Worm (Caenorhabditis elegans) whole organism, L1 larva: ENCODE measurements around the gene Y49E10.18.
A peak's percentile ranks its signal among the peaks of the same experiment; 100 is the strongest.

Experiments
- C16A3.4 ChIP-seq: fragments of 150-350 bp; optimal IDR thresholded peaks from 2 replicates; lab custom pipeline; 2014; ENCODE audit warnings: missing biosample characterization, missing genetic modification characterization
- C34B4.2 ChIP-seq: sonication (generic microtip); optimal IDR thresholded peaks from 2 replicates; lab custom pipeline; 2017; ENCODE audit warnings: mild to moderate bottlenecking, missing genetic modification characterization, missing compliant biosample characterization
- Y116A8C.19 ChIP-seq: sonication (generic microtip); optimal IDR thresholded peaks from 2 replicates; lab custom pipeline; 2016; ENCODE audit warnings: missing compliant biosample characterization, missing genetic modification characterization, borderline replicate concordance
- ama-1 ChIP-seq: fragments of 150-350 bp; optimal IDR thresholded peaks from 2 replicates; lab custom pipeline; 2014
- blmp-1 ChIP-seq: fragments of 150-350 bp; optimal IDR thresholded peaks from 2 replicates; lab custom pipeline; 2014; ENCODE audit warnings: missing biosample characterization, missing genetic modification characterization
- ceh-63 ChIP-seq: fragments of 200-800 bp; sonication (Bioruptor generic); optimal IDR thresholded peaks from 2 replicates; lab custom pipeline; 2018; ENCODE audit warnings: mild to moderate bottlenecking, missing genetic modification characterization, missing compliant biosample characterization
- ceh-90 ChIP-seq: sonication (generic microtip); optimal IDR thresholded peaks from 2 replicates; lab custom pipeline; 2016; ENCODE audit warnings: missing genetic modification characterization, missing compliant biosample characterization
- ces-1 ChIP-seq: fragments of 150-350 bp; optimal IDR thresholded peaks from 2 replicates; lab custom pipeline; 2014; ENCODE audit warnings: missing biosample characterization, missing genetic modification reagents, missing genetic modification characterization
- efl-1 ChIP-seq, 4 experiments: fragments of 150-350 bp; optimal IDR thresholded peaks in 3 of 4; peaks in 1 of 4; 1 replicate in 1 of 4; 2 replicates in 3 of 4; lab custom pipeline; 2014; ENCODE audit warnings: missing biosample characterization in 2 of 4, missing genetic modification characterization in 2 of 4, missing genetic modification reagents in 2 of 4
- egl-13 ChIP-seq: sonication (generic microtip); optimal IDR thresholded peaks from 2 replicates; lab custom pipeline; 2016; ENCODE audit warnings: missing genotype, missing genetic modification reagents, missing genetic modification characterization, missing compliant biosample characterization
- egl-27 ChIP-seq, 2 experiments: fragments of 150-350 bp in 1 of 2; sonication (generic microtip); optimal IDR thresholded peaks; 3 replicates each; lab custom pipeline; 2017 to 2018; ENCODE audit warnings: missing biosample characterization in 2 of 2, missing genetic modification characterization in 2 of 2, missing genetic modification reagents in 2 of 2
- fkh-8 ChIP-seq: sonication (generic microtip); optimal IDR thresholded peaks from 2 replicates; lab custom pipeline; 2016; ENCODE audit warnings: mild to moderate bottlenecking, missing genetic modification characterization, missing compliant biosample characterization
- fos-1 ChIP-seq: fragments of 150-350 bp; optimal IDR thresholded peaks from 2 replicates; lab custom pipeline; 2014; ENCODE audit warnings: missing biosample characterization, missing genetic modification characterization
- grh-1 ChIP-seq: fragments of 200-800 bp; sonication (Bioruptor generic); IDR thresholded peaks from 2 replicates; pipeline ENCODE4 v1.3.6; 2022; ENCODE audit warnings: missing genetic modification reagents, missing genetic modification characterization, missing compliant biosample characterization
- hlh-17 ChIP-seq: fragments of 200-800 bp; sonication (Bioruptor generic); optimal IDR thresholded peaks from 2 replicates; lab custom pipeline; 2018; ENCODE audit warnings: missing genetic modification characterization, mild to moderate bottlenecking, missing compliant biosample characterization, moderate library complexity, borderline replicate concordance
- hlh-4 ChIP-seq: sonication (generic microtip); optimal IDR thresholded peaks from 2 replicates; lab custom pipeline; 2016; ENCODE audit warnings: mild to moderate bottlenecking, missing genetic modification characterization, missing compliant biosample characterization
- hpl-2 ChIP-seq: fragments of 150-350 bp; optimal IDR thresholded peaks from 2 replicates; lab custom pipeline; 2014; ENCODE audit warnings: missing biosample characterization, missing genetic modification reagents, missing genetic modification characterization
- irx-1 ChIP-seq: sonication (generic microtip); optimal IDR thresholded peaks from 2 replicates; lab custom pipeline; 2016; ENCODE audit warnings: missing genetic modification characterization, missing compliant biosample characterization
- isw-1 ChIP-seq: fragments of 200-800 bp; sonication (Bioruptor generic); IDR thresholded peaks from 2 replicates; pipeline ENCODE4 v1.3.6; 2022; ENCODE audit warnings: missing genetic modification characterization, missing compliant biosample characterization
- lin-13 ChIP-seq: fragments of 150-350 bp; optimal IDR thresholded peaks from 2 replicates; lab custom pipeline; 2014; ENCODE audit warnings: missing biosample characterization, missing genetic modification reagents, missing genetic modification characterization
- lin-35 ChIP-seq, 2 experiments: fragments of 150-350 bp; optimal IDR thresholded peaks; 2 replicates each; lab custom pipeline; 2014; ENCODE audit warnings: missing biosample characterization in 2 of 2, missing genetic modification characterization in 2 of 2, missing genetic modification reagents in 2 of 2
- lin-39 ChIP-seq: fragments of 150-350 bp; optimal IDR thresholded peaks from 2 replicates; lab custom pipeline; 2014; ENCODE audit warnings: missing biosample characterization, missing genetic modification reagents, missing genetic modification characterization
- mab-9 ChIP-seq: fragments of 200-800 bp; sonication (Bioruptor generic); IDR thresholded peaks from 2 replicates; pipeline ENCODE4 v1.3.6; 2022; ENCODE audit warnings: missing genetic modification reagents, missing genetic modification characterization, missing compliant biosample characterization
- mdl-1 ChIP-seq, 2 experiments: fragments of 150-350 bp; optimal IDR thresholded peaks; 2 replicates each; lab custom pipeline; 2014 to 2017; ENCODE audit warnings: missing biosample characterization in 2 of 2, missing genetic modification characterization in 2 of 2, inconsistent platforms in 1 of 2
- mep-1 ChIP-seq: fragments of 150-350 bp; optimal IDR thresholded peaks from 2 replicates; lab custom pipeline; 2014; ENCODE audit warnings: missing biosample characterization, missing genetic modification characterization
- nhr-19 ChIP-seq: fragments of 200-800 bp; sonication (Bioruptor generic); conservative IDR thresholded peaks from 2 replicates; pipeline ENCODE4 v1.3.6; 2022; ENCODE audit warnings: missing genetic modification characterization, missing compliant biosample characterization
- nhr-237 ChIP-seq: fragments of 150-350 bp; optimal IDR thresholded peaks from 2 replicates; lab custom pipeline; 2014; ENCODE audit warnings: missing biosample characterization, missing genetic modification characterization
- nhr-28 ChIP-seq: fragments of 150-350 bp; optimal IDR thresholded peaks from 2 replicates; lab custom pipeline; 2014; ENCODE audit warnings: missing biosample characterization, missing genetic modification characterization
- nhr-77 ChIP-seq: fragments of 150-350 bp; optimal IDR thresholded peaks from 2 replicates; lab custom pipeline; 2014; ENCODE audit warnings: missing biosample characterization, missing genetic modification characterization
- nhr-84 ChIP-seq: sonication (generic microtip); optimal IDR thresholded peaks from 2 replicates; lab custom pipeline; 2017; ENCODE audit warnings: missing biosample characterization, missing genetic modification characterization
- nhr-90 ChIP-seq: sonication (generic microtip); optimal IDR thresholded peaks from 2 replicates; lab custom pipeline; 2016; ENCODE audit warnings: mild to moderate bottlenecking, missing genetic modification characterization, missing compliant biosample characterization; ENCODE audit not compliant: poor library complexity
- pag-3 ChIP-seq: sonication (generic microtip); optimal IDR thresholded peaks from 2 replicates; lab custom pipeline; 2017; ENCODE audit warnings: missing genetic modification characterization, mild to moderate bottlenecking, missing compliant biosample characterization, antibody characterized with exemption, borderline replicate concordance; ENCODE audit not compliant: insufficient read depth
- pax-3 ChIP-seq: fragments of 200-800 bp; sonication (Bioruptor generic); optimal IDR thresholded peaks from 2 replicates; lab custom pipeline; 2018; ENCODE audit warnings: mild to moderate bottlenecking, missing genetic modification characterization, moderate library complexity, missing compliant biosample characterization
- pqm-1 ChIP-seq: sonication (generic microtip); optimal IDR thresholded peaks from 3 replicates; lab custom pipeline; 2017; ENCODE audit warnings: missing biosample characterization, missing genetic modification characterization
- rnt-1 ChIP-seq: sonication (generic microtip); optimal IDR thresholded peaks from 2 replicates; lab custom pipeline; 2016; ENCODE audit warnings: mild to moderate bottlenecking, missing genetic modification characterization, moderate library complexity, missing compliant biosample characterization
- snpc-4 ChIP-seq: fragments of 150-350 bp; optimal IDR thresholded peaks from 2 replicates; lab custom pipeline; 2014; ENCODE audit warnings: missing biosample characterization, missing genetic modification characterization
- snu-23 ChIP-seq: sonication (generic microtip); optimal IDR thresholded peaks from 2 replicates; lab custom pipeline; 2016; ENCODE audit warnings: missing genetic modification characterization, missing compliant biosample characterization
- sptf-1 ChIP-seq: fragments of 150-350 bp; optimal IDR thresholded peaks from 2 replicates; lab custom pipeline; 2014; ENCODE audit warnings: missing biosample characterization, missing genetic modification characterization
- sup-37 ChIP-seq: fragments of 200-800 bp; sonication (Bioruptor generic); optimal IDR thresholded peaks from 2 replicates; lab custom pipeline; 2018; ENCODE audit warnings: mild to moderate bottlenecking, missing genetic modification characterization, missing compliant biosample characterization
- tbx-2 ChIP-seq: sonication (generic microtip); optimal IDR thresholded peaks from 2 replicates; lab custom pipeline; 2016; ENCODE audit warnings: missing genetic modification characterization, missing compliant biosample characterization
- unc-130 ChIP-seq: fragments of 150-350 bp; optimal IDR thresholded peaks from 2 replicates; lab custom pipeline; 2017; ENCODE audit warnings: missing biosample characterization, missing genetic modification characterization, inconsistent platforms
- unc-86 ChIP-seq: sonication (generic microtip); optimal IDR thresholded peaks from 2 replicates; lab custom pipeline; 2016; ENCODE audit warnings: missing genetic modification characterization, missing compliant biosample characterization
- xbp-1 ChIP-seq: sonication (generic microtip); optimal IDR thresholded peaks from 2 replicates; lab custom pipeline; 2016; ENCODE audit warnings: missing genetic modification characterization, missing compliant biosample characterization
- zag-1 ChIP-seq: fragments of 150-350 bp; optimal IDR thresholded peaks from 2 replicates; lab custom pipeline; 2014; ENCODE audit warnings: missing biosample characterization, missing genetic modification characterization
- ztf-11 ChIP-seq, 2 experiments: sonication (generic microtip); optimal IDR thresholded peaks; 2 replicates each; lab custom pipeline; 2016 to 2017; ENCODE audit warnings: missing genetic modification characterization in 2 of 2, missing biosample characterization in 1 of 2, missing compliant biosample characterization in 1 of 2

Gene Y49E10.18

ce11 chrIII:12472497-12472896 lies 26.6 kb upstream of the Y49E10.18 start, which contains the start of gene cccp-1 (continued):
- no peak for TF ChIP-seq zag-1 (tag; lab: Kevin White, UChicago)
- no peak for TF ChIP-seq egl-13 (tag; lab: Kevin White, UChicago)
- TF ChIP-seq sptf-1 = no peak
- TF ChIP-seq hlh-17 = no peak
- no peak for TF ChIP-seq mab-9 (GFP tag; lab: Robert Waterston, UW)
- no peak for TF ChIP-seq nhr-237 (tag; lab: Kevin White, UChicago)
- TF ChIP-seq fos-1 (tag; lab: Kevin White, UChicago) = no peak
- peak in 1 of 2 experiments; percentile 6 for TF ChIP-seq mdl-1 (tag; optimal IDR thresholded peaks at IDR 0.05; lab: Kevin White, UChicago)
- no peak for TF ChIP-seq lin-13 (GFP tag; lab: Kevin White, UChicago)
- TF ChIP-seq pax-3 (tag; lab: Kevin White, UChicago) = no peak
- no peak for TF ChIP-seq irx-1 (tag; lab: Kevin White, UChicago)
- TF ChIP-seq tbx-2 (tag; lab: Kevin White, UChicago) = peak; percentile 8
- TF ChIP-seq nhr-28 = no peak
- no peak for TF ChIP-seq nhr-84 (tag; lab: Kevin White, UChicago)
- TF ChIP-seq ceh-63 (GFP tag; lab: Kevin White, UChicago) = no peak
- TF ChIP-seq egl-27 (tag; optimal IDR thresholded peaks at IDR 0.05; lab: Kevin White, UChicago) = no peak
- TF ChIP-seq lin-35 (GFP tag; optimal IDR thresholded peaks at IDR 0.05; lab: Kevin White, UChicago) = peak in 1 of 2 experiments; percentile 39
- no peak for TF ChIP-seq blmp-1
- TF ChIP-seq pag-3 (tag; lab: Kevin White, UChicago) = no peak
- TF ChIP-seq ama-1 (lab: Kevin White, UChicago) = no peak
- TF ChIP-seq grh-1 (GFP tag; lab: Robert Waterston, UW) = no peak
- TF ChIP-seq efl-1 (optimal IDR thresholded peaks at IDR 0.05; lab: Kevin White, UChicago) = peak; percentile 45 to 55
- peak in 1 of 2 experiments; percentile 21 for TF ChIP-seq efl-1 (GFP tag; optimal IDR thresholded peaks at IDR 0.05 in 1 of 2; lab: Kevin White, UChicago)
- TF ChIP-seq ces-1 (GFP tag; lab: Kevin White, UChicago) = no peak
- no peak for TF ChIP-seq C34B4.2
- no peak for TF ChIP-seq lin-39 (tag; lab: Kevin White, UChicago)
- TF ChIP-seq nhr-77 (tag; lab: Kevin White, UChicago) = no peak
- no peak for TF ChIP-seq pqm-1 (tag; lab: Kevin White, UChicago)
- TF ChIP-seq xbp-1 (tag; lab: Kevin White, UChicago) = peak; percentile 0
- TF ChIP-seq mep-1 (tag; lab: Kevin White, UChicago) = peak; percentile 42
- peak; percentile 15 for TF ChIP-seq snu-23 (GFP tag; lab: Kevin White, UChicago)
- TF ChIP-seq unc-130 (tag; lab: Kevin White, UChicago) = no peak
- TF ChIP-seq ztf-11 (tag; optimal IDR thresholded peaks at IDR 0.05; lab: Kevin White, UChicago) = no peak
- no peak for TF ChIP-seq ceh-90 (tag; lab: Kevin White, UChicago)
- TF ChIP-seq isw-1 (GFP tag; lab: Robert Waterston, UW) = no peak; the same call in 1 of the 2 replicates
- TF ChIP-seq Y116A8C.19 (tag; lab: Kevin White, UChicago) = no peak
- TF ChIP-seq hpl-2 = no peak
- no peak for TF ChIP-seq snpc-4
- peak; percentile 72 for TF ChIP-seq fkh-8 (tag; lab: Kevin White, UChicago)
- TF ChIP-seq sup-37 (GFP tag; lab: Kevin White, UChicago) = no peak
- TF ChIP-seq rnt-1 (tag; lab: Kevin White, UChicago) = no peak
- TF ChIP-seq C16A3.4 = no peak
- no peak for TF ChIP-seq nhr-90 (tag; lab: Kevin White, UChicago)
- no peak for TF ChIP-seq nhr-19 (GFP tag; lab: Robert Waterston, UW)
- TF ChIP-seq unc-86 (tag; lab: Kevin White, UChicago) = peak; percentile 53
- TF ChIP-seq hlh-4 (tag; lab: Kevin White, UChicago) = no peak
